Fruit fly (Drosophila melanogaster) whole organism: Measurements from ENCODE around the gene TSG101.

Experiments
- CG8478 ChIP-seq: fragments of >200 bp; optimal IDR thresholded peaks from 2 replicates; lab custom pipeline; 2018; ENCODE audit warnings: inconsistent platforms
- psq ChIP-seq: fragments of >200 bp; optimal IDR thresholded peaks from 2 replicates; lab custom pipeline; 2017
- usp ChIP-seq: fragments of >200 bp; optimal IDR thresholded peaks from 2 replicates; lab custom pipeline; 2017; ENCODE audit warnings: missing biosample characterization, missing genetic modification characterization, mixed read lengths

dm6 chr3L:16881097-16881496, 39.0 kb downstream of the TSG101 start:
- TF ChIP-seq psq = no peak
- TF ChIP-seq usp (GFP tag; lab: Kevin White, UChicago) = no peak
- TF ChIP-seq CG8478 = no peak
